Fruit fly (Drosophila melanogaster): ENCODE data around the gene CG12155.

Gene CG12155

dm6 chrX:7705175-7706097 lies 23.1 kb upstream of the CG12155 start (continued):
- TF ChIP-seq CG10274 (GFP tag; optimal IDR thresholded peaks at IDR 0.05), result peak; percentile 87
- TF ChIP-seq Dll (GFP tag; IDR thresholded peaks at IDR 0.05; ENCODE audit: partially characterized antibody), result no peak
- peak; percentile 36; the same call in 1 of the 2 replicates for TF ChIP-seq gt (GFP tag; IDR thresholded peaks at IDR 0.05)
- peak; percentile 55 for TF ChIP-seq maf-S (GFP tag; optimal IDR thresholded peaks at IDR 0.05)
- TF ChIP-seq Fer2 (tag; optimal IDR thresholded peaks at IDR 0.05), result peak; percentile 84
- peak; percentile 56 for TF ChIP-seq CG17186 (GFP tag; optimal IDR thresholded peaks at IDR 0.05)
- TF ChIP-seq Scr (GFP tag; IDR thresholded peaks at IDR 0.05; ENCODE audit: partially characterized antibody), result no peak
- TF ChIP-seq CG3726 (GFP tag; IDR thresholded peaks at IDR 0.05), result peak; percentile 78; the same call in 2 of the 3 replicates
- TF ChIP-seq CG16863 (GFP tag; optimal IDR thresholded peaks at IDR 0.05), result peak; percentile 78
- TF ChIP-seq otp (GFP tag; IDR thresholded peaks at IDR 0.05), result peak; percentile 49; the same call in 1 of the 3 replicates
- peak; percentile 68 for TF ChIP-seq gcm2 (GFP tag; optimal IDR thresholded peaks at IDR 0.05)
- peak; percentile 93 for TF ChIP-seq ind (GFP tag; optimal IDR thresholded peaks at IDR 0.05)
- TF ChIP-seq kah (GFP tag; optimal IDR thresholded peaks at IDR 0.05), result peak; percentile 70
- peak; percentile 93 for TF ChIP-seq Abd-B (GFP tag; optimal IDR thresholded peaks at IDR 0.05)
- TF ChIP-seq YL-1 (GFP tag; optimal IDR thresholded peaks at IDR 0.05), result peak; percentile 55
- TF ChIP-seq CG7786 (GFP tag; optimal IDR thresholded peaks at IDR 0.05), result peak; percentile 80
- TF ChIP-seq CG1832 (GFP tag; optimal IDR thresholded peaks at IDR 0.05), result no peak
- TF ChIP-seq CG4404 (GFP tag; IDR thresholded peaks at IDR 0.05), result peak; percentile 85
- TF ChIP-seq org-1 (GFP tag; optimal IDR thresholded peaks at IDR 0.05), result peak; percentile 95
- TF ChIP-seq disco-r (GFP tag; optimal IDR thresholded peaks at IDR 0.05), result peak; percentile 60
- TF ChIP-seq sc (optimal IDR thresholded peaks at IDR 0.05), result no peak
- TF ChIP-seq sc (GFP tag; optimal IDR thresholded peaks at IDR 0.05), result peak; percentile 94
- TF ChIP-seq cg (GFP tag; optimal IDR thresholded peaks at IDR 0.05), result peak; percentile 56
- TF ChIP-seq Med (GFP tag), result peak; percentile 96
- peak; percentile 88 for TF ChIP-seq HmgZ (tag; optimal IDR thresholded peaks at IDR 0.05)
- peak; percentile 77 for TF ChIP-seq pum (GFP tag; optimal IDR thresholded peaks at IDR 0.05)
- peak; percentile 78 for TF ChIP-seq psq (GFP tag; optimal IDR thresholded peaks at IDR 0.05)
- peak; percentile 91 for TF ChIP-seq CG9437 (GFP tag; optimal IDR thresholded peaks at IDR 0.05)
- no peak for TF ChIP-seq Dref (GFP tag; IDR thresholded peaks at IDR 0.05)
- peak; percentile 93 for TF ChIP-seq CG14710 (tag; optimal IDR thresholded peaks at IDR 0.05)
- TF ChIP-seq CG7556 (GFP tag; optimal IDR thresholded peaks at IDR 0.05), result peak; percentile 98
- peak; percentile 83 for TF ChIP-seq Awh (GFP tag; IDR thresholded peaks at IDR 0.05)
- peak; percentile 87 for TF ChIP-seq CG9215 (GFP tag; IDR thresholded peaks at IDR 0.05)
- peak; percentile 96 for TF ChIP-seq CG13424 (tag; optimal IDR thresholded peaks at IDR 0.05)
- TF ChIP-seq CG31441 (GFP tag; IDR thresholded peaks at IDR 0.05), result peak; percentile 98
- peak; percentile 93 for TF ChIP-seq CG1233 (GFP tag; optimal IDR thresholded peaks at IDR 0.05)
- TF ChIP-seq chm (GFP tag; IDR thresholded peaks at IDR 0.05), result 0 out of 2 replicates have a peak, but pooled peaks have one; percentile 63
- peak; percentile 97 for TF ChIP-seq Oli (tag; optimal IDR thresholded peaks at IDR 0.05)
- TF ChIP-seq cas (GFP tag; IDR thresholded peaks at IDR 0.05), result 0 out of 2 replicates have a peak, but pooled peaks have one; percentile 61
- peak; percentile 88 for TF ChIP-seq CG1529 (GFP tag; optimal IDR thresholded peaks at IDR 0.05)
- TF ChIP-seq CG18262 (tag; optimal IDR thresholded peaks at IDR 0.05), result peak; percentile 98
- no peak for TF ChIP-seq CG8478 (optimal IDR thresholded peaks at IDR 0.05)
- no peak for TF ChIP-seq h (optimal IDR thresholded peaks at IDR 0.05)
- TF ChIP-seq bsh (GFP tag; optimal IDR thresholded peaks at IDR 0.05), result peak; percentile 69 to 95
- TF ChIP-seq CG4820 (GFP tag; optimal IDR thresholded peaks at IDR 0.05), result peak; percentile 92
- no peak for TF ChIP-seq HmgD (GFP tag; optimal IDR thresholded peaks at IDR 0.05)
- peak; percentile 80 for TF ChIP-seq CG9609 (GFP tag; optimal IDR thresholded peaks at IDR 0.05)
- peak; percentile 92 for TF ChIP-seq CG17359 (tag; optimal IDR thresholded peaks at IDR 0.05)
- peak; percentile 88 for TF ChIP-seq CG4328 (GFP tag; optimal IDR thresholded peaks at IDR 0.05)

All from whole organism, embryonic.